Fruit fly (Drosophila melanogaster): ENCODE data around the gene CG10038.
A peak's percentile ranks its signal among the peaks of the same experiment; 100 is the strongest.

Gene CG10038

DNA sequence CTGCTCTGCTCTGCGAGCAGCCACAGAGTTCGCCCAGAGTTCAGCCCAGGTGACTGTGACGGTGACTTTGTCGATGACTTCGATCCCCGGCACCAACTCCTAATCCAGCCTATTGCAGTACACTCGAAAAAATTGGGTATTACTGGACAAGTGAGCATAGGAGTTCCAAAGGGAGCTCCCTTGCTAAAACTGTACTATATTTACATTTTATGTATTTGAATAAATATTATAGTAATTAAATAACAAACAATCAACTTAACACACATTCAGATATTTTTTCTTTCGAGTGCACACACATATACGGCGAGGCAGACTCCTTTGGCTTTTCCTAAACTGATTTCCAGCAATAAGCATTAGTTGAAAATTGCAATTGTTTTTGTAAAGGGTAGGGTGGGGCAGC is 35.0 kb downstream of the CG10038 start:
- TF ChIP-seq CG12605 (GFP tag; IDR thresholded peaks at IDR 0.05) (peak; percentile 38; the same call in 1 of the 2 replicates), EcR (GFP tag; optimal IDR thresholded peaks at IDR 0.05) (no peak), CG15710 (tag; optimal IDR thresholded peaks at IDR 0.05) (no peak), gl (tag; optimal IDR thresholded peaks at IDR 0.05) (no peak), fd96Ca (GFP tag; IDR thresholded peaks at IDR 0.05) (0 out of 3 replicates have a peak, but pooled peaks have one; percentile 46), Snoo (tag; optimal IDR thresholded peaks at IDR 0.05) (no peak), CG8159 (tag; optimal IDR thresholded peaks at IDR 0.05) (peak; percentile 21), D1 (tag; optimal IDR thresholded peaks at IDR 0.05) (no peak), Pif1B (GFP tag; optimal IDR thresholded peaks at IDR 0.05) (peak; percentile 6), CG10348 (GFP tag; IDR thresholded peaks at IDR 0.05) (no peak), CG17806 (tag; optimal IDR thresholded peaks at IDR 0.05) (peak; percentile 37), CG14655 (GFP tag; optimal IDR thresholded peaks at IDR 0.05) (peak; percentile 83), Pif1A (GFP tag; optimal IDR thresholded peaks at IDR 0.05) (no peak), CG8301 (tag; optimal IDR thresholded peaks at IDR 0.05) (peak; percentile 68), Ets98B (GFP tag; IDR thresholded peaks at IDR 0.05) (no peak; the same call in 1 of the 2 replicates), CG32121 (GFP tag; IDR thresholded peaks at IDR 0.05) (no peak), CG34367 (tag; optimal IDR thresholded peaks at IDR 0.05) (no peak), CG9948 (tag; optimal IDR thresholded peaks at IDR 0.05) (peak; percentile 38), rn (GFP tag; IDR thresholded peaks at IDR 0.05) (no peak), CG13204 (GFP tag; optimal IDR thresholded peaks at IDR 0.05) (no peak), CG4496 (GFP tag; IDR thresholded peaks at IDR 0.05) (no peak)

DNA sequence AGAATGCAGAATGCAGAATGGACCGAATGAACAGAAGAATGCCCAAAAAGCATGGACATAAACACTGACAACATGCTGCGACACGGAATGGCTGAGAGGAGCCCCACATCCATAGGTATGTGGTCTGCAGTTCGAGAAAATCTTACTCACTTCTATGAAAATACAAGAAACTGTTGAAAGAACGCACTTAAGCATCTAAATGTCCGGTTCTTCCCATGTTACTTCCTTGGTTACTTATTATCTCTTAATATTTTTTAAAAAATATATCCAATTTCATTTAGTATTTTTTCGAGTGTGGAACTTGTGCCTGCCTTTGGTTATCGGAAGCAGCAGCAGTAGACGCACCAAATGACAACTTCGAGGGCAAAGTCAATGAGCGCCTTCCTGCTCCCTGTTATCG is 36.2 kb downstream of the CG10038 start:
- TF ChIP-seq CG4496 (GFP tag; IDR thresholded peaks at IDR 0.05) (peak; percentile 59; the same call in 2 of the 3 replicates), CG32121 (GFP tag; IDR thresholded peaks at IDR 0.05) (no peak), CG8301 (tag; optimal IDR thresholded peaks at IDR 0.05) (peak; percentile 45), Snoo (tag; optimal IDR thresholded peaks at IDR 0.05) (peak; percentile 77), CG15710 (tag; optimal IDR thresholded peaks at IDR 0.05) (peak; percentile 79), Pif1B (GFP tag; optimal IDR thresholded peaks at IDR 0.05) (peak; percentile 70), CG17806 (tag; optimal IDR thresholded peaks at IDR 0.05) (peak; percentile 86), CG13204 (GFP tag; optimal IDR thresholded peaks at IDR 0.05) (peak; percentile 36), CG9948 (tag; optimal IDR thresholded peaks at IDR 0.05) (peak; percentile 85), CG34367 (tag; optimal IDR thresholded peaks at IDR 0.05) (peak; percentile 75), CG12605 (GFP tag; IDR thresholded peaks at IDR 0.05) (peak; percentile 14; the same call in 1 of the 2 replicates), CG14655 (GFP tag; optimal IDR thresholded peaks at IDR 0.05) (peak; percentile 71), gl (tag; optimal IDR thresholded peaks at IDR 0.05) (peak; percentile 72), D1 (tag; optimal IDR thresholded peaks at IDR 0.05) (peak; percentile 46), CG8159 (tag; optimal IDR thresholded peaks at IDR 0.05) (peak; percentile 88), fd96Ca (GFP tag; IDR thresholded peaks at IDR 0.05) (peak; percentile 37; the same call in 1 of the 3 replicates), Pif1A (GFP tag; optimal IDR thresholded peaks at IDR 0.05) (peak; percentile 56), Ets98B (GFP tag; IDR thresholded peaks at IDR 0.05) (no peak), rn (GFP tag; IDR thresholded peaks at IDR 0.05) (no peak), CG10348 (GFP tag; IDR thresholded peaks at IDR 0.05) (no peak), EcR (GFP tag; optimal IDR thresholded peaks at IDR 0.05) (no peak)

DNA sequence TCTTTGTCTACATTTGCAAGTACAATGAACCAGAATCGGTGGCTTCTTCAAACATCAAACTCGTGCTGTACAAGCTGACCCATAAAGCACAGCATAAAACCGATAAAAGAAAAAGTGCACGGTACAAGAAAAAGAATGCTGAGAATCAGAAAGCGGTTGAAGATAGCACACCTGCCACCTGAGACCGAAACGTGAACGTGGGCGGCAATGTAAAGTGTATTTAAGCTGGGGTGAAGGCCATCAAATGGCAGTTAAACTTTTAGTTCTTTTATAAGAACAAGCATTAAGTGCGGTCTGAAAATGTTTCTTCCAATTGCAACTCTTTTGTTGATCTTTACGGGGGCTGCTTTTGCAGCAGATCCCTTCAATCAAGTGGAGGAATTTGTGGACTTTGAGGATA is 39.4 kb downstream of the CG10038 start, which contains the start of gene CG4066:
CG4066 (plus strand) TSS at position 301 of the 400 bp plus-strand sequence.
- TF ChIP-seq fd96Ca (GFP tag; IDR thresholded peaks at IDR 0.05) (no peak), CG34367 (tag; optimal IDR thresholded peaks at IDR 0.05) (no peak), CG14655 (GFP tag; optimal IDR thresholded peaks at IDR 0.05) (no peak), CG4496 (GFP tag; IDR thresholded peaks at IDR 0.05) (no peak), Ets98B (GFP tag; IDR thresholded peaks at IDR 0.05) (no peak), CG17806 (tag; optimal IDR thresholded peaks at IDR 0.05) (no peak), CG8301 (tag; optimal IDR thresholded peaks at IDR 0.05) (no peak), D1 (tag; optimal IDR thresholded peaks at IDR 0.05) (no peak), rn (GFP tag; IDR thresholded peaks at IDR 0.05) (no peak), Pif1A (GFP tag; optimal IDR thresholded peaks at IDR 0.05) (no peak), CG9948 (tag; optimal IDR thresholded peaks at IDR 0.05) (no peak), CG12605 (GFP tag; IDR thresholded peaks at IDR 0.05) (no peak), EcR (GFP tag; optimal IDR thresholded peaks at IDR 0.05) (no peak)

DNA sequence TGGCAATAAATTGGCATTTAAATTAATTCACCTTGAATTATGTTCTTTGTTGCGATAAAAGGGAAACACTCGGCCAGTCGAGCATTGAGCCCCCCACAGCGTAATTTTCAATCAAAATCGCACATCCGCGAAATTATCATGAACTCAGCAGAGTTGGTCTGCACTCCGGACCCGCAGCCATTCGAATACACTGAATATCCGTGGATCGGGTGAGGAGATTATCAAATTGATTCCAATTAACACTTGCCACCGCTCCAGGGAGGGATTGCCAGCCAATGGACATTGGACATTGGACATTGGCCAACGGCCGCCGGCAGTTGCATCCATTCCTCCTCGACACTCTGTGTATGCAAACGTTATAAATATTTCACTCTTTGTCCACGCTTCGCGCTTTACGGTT is 42.9 kb downstream of the CG10038 start:
- no peak for TF ChIP-seq fd96Ca (GFP tag; IDR thresholded peaks at IDR 0.05)
- TF ChIP-seq CG8301 (tag; optimal IDR thresholded peaks at IDR 0.05): no peak
- TF ChIP-seq Pif1A (GFP tag; optimal IDR thresholded peaks at IDR 0.05): no peak
- no peak for TF ChIP-seq Snoo (tag; optimal IDR thresholded peaks at IDR 0.05)
- no peak for TF ChIP-seq CG14655 (GFP tag; optimal IDR thresholded peaks at IDR 0.05)
- no peak for TF ChIP-seq CG12605 (GFP tag; IDR thresholded peaks at IDR 0.05)
- TF ChIP-seq CG15710 (tag; optimal IDR thresholded peaks at IDR 0.05): no peak
- no peak for TF ChIP-seq rn (GFP tag; IDR thresholded peaks at IDR 0.05)
- TF ChIP-seq CG10348 (GFP tag; IDR thresholded peaks at IDR 0.05): no peak
- no peak for TF ChIP-seq Ets98B (GFP tag; IDR thresholded peaks at IDR 0.05)
- no peak for TF ChIP-seq CG34367 (tag; optimal IDR thresholded peaks at IDR 0.05)

DNA sequence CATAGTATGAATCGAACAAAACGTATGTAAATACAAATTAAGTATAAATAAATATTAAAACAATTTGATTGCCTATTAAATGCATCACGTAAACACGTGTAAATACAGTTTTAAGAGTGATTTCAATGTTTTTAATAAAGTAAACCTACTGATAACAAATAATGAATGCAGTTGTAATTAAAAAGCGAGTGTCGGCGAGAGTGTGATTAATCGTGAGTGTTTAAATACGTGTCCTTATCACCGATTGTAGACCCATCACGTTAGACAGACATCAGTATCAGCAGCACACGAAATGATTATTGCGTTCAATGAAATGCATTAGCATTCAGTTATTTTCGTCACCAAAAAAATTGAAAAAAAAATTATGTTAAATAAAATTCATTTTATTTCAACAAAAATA is 47.5 kb downstream of the CG10038 start:
- TF ChIP-seq EcR (GFP tag; optimal IDR thresholded peaks at IDR 0.05): no peak
- TF ChIP-seq CG8301 (tag; optimal IDR thresholded peaks at IDR 0.05): no peak
- no peak for TF ChIP-seq CG32121 (GFP tag; IDR thresholded peaks at IDR 0.05)
- TF ChIP-seq fd96Ca (GFP tag; IDR thresholded peaks at IDR 0.05): no peak
- TF ChIP-seq Pif1B (GFP tag; optimal IDR thresholded peaks at IDR 0.05): no peak
- no peak for TF ChIP-seq CG13204 (GFP tag; optimal IDR thresholded peaks at IDR 0.05)
- TF ChIP-seq CG10348 (GFP tag; IDR thresholded peaks at IDR 0.05): no peak
- no peak for TF ChIP-seq CG9948 (tag; optimal IDR thresholded peaks at IDR 0.05)
- no peak for TF ChIP-seq CG15710 (tag; optimal IDR thresholded peaks at IDR 0.05)
- TF ChIP-seq Ets98B (GFP tag; IDR thresholded peaks at IDR 0.05): no peak
- no peak for TF ChIP-seq Pif1A (GFP tag; optimal IDR thresholded peaks at IDR 0.05)
- TF ChIP-seq CG17806 (tag; optimal IDR thresholded peaks at IDR 0.05): no peak
- TF ChIP-seq rn (GFP tag; IDR thresholded peaks at IDR 0.05): no peak
- no peak for TF ChIP-seq CG12605 (GFP tag; IDR thresholded peaks at IDR 0.05)
- TF ChIP-seq CG8159 (tag; optimal IDR thresholded peaks at IDR 0.05): no peak
- no peak for TF ChIP-seq CG34367 (tag; optimal IDR thresholded peaks at IDR 0.05)
- no peak for TF ChIP-seq Snoo (tag; optimal IDR thresholded peaks at IDR 0.05)
- no peak for TF ChIP-seq D1 (tag; optimal IDR thresholded peaks at IDR 0.05)
